ENCODE assay signal across 5 worm cellular contexts in the genomic region with DNA sequence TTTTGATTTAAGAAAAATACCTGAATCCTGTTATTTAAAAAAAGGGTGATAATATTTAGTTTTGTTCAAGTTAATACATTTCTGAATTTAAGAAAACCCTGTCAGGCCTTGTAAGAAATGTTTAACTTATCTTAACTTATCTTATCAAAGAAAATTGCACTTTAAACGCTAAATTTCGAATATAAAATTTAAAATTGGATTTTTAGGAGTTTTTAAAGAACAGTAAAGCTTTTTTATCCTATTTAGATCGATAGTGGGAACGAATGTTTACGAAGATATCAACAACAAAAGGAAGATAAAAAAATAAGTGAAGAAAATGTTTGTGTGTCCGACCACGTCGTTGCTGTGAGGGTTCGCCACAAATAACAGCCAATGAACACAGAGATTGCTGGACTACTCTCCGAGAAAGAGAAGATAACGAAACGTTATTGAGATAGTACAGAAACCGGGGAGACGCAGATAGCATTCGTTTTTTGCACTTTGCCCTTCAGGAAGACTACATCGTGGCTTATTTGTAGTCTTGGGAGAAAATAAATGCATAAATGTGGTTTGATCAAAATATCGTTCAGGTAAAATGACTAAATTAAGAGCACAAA.
TF ChIP-seq lines count a peak whose summit lies in the region.

A gene (minus strand): TSS at position 51 of the 596 bp plus-strand sequence.

TF ChIP-seq in whole organism, L1 larva, 84 proteins besides CTCF, POLR2A, EP300 and RAD21 (continued from another document):
- no peak for TF ChIP-seq zag-1 (tag; optimal IDR thresholded peaks at IDR 0.05; lab: Kevin White, UChicago)
- peak; percentile 30 for TF ChIP-seq nhr-71 (tag; optimal IDR thresholded peaks at IDR 0.05; lab: Kevin White, UChicago)
- TF ChIP-seq lsy-2 (tag; optimal IDR thresholded peaks at IDR 0.05; lab: Kevin White, UChicago): peak in 1 of 2 experiments; percentile 26
- peak; percentile 58 for TF ChIP-seq snu-23 (GFP tag; optimal IDR thresholded peaks at IDR 0.05; lab: Kevin White, UChicago)
- TF ChIP-seq sox-4 (tag; optimal IDR thresholded peaks at IDR 0.05; lab: Kevin White, UChicago): no peak
- no peak for TF ChIP-seq Y116A8C.19 (tag; optimal IDR thresholded peaks at IDR 0.05; lab: Kevin White, UChicago; ENCODE audit: borderline replicate concordance)
- peak in 1 of 2 experiments; percentile 54 for TF ChIP-seq lin-35 (GFP tag; optimal IDR thresholded peaks at IDR 0.05; lab: Kevin White, UChicago)
- peak in 2 of 6 experiments; percentile 23 to 35 for TF ChIP-seq elt-3 (tag; optimal IDR thresholded peaks at IDR 0.05; lab: Kevin White, UChicago)
- TF ChIP-seq lir-3 (tag; optimal IDR thresholded peaks at IDR 0.05; lab: Kevin White, UChicago; ENCODE audit: poor library complexity): no peak
- no peak for TF ChIP-seq nhr-77 (tag; optimal IDR thresholded peaks at IDR 0.05; lab: Kevin White, UChicago)
- TF ChIP-seq ama-1 (optimal IDR thresholded peaks at IDR 0.05; lab: Kevin White, UChicago): no peak
- TF ChIP-seq F16B12.6 (tag; optimal IDR thresholded peaks at IDR 0.05; lab: Kevin White, UChicago): peak; percentile 4
- peak; percentile 65 for TF ChIP-seq elt-2 (tag; optimal IDR thresholded peaks at IDR 0.05; lab: Kevin White, UChicago)
- no peak for TF ChIP-seq fkh-10 (GFP tag; optimal IDR thresholded peaks at IDR 0.05; lab: Kevin White, UChicago)
- peak; percentile 5 for TF ChIP-seq mep-1 (tag; optimal IDR thresholded peaks at IDR 0.05; lab: Kevin White, UChicago)
- TF ChIP-seq skn-1 (tag; optimal IDR thresholded peaks at IDR 0.05; lab: Kevin White, UChicago): no peak
- TF ChIP-seq nhr-90 (tag; optimal IDR thresholded peaks at IDR 0.05; lab: Kevin White, UChicago; ENCODE audit: poor library complexity): no peak
TF ChIP-seq in whole organism, L1 larva: peak in this region for 13.

TF ChIP-seq in whole organism, L2 larva, 48 proteins besides CTCF, POLR2A, EP300 and RAD21 (continued from another document and continues in another):
- peak; percentile 51 for TF ChIP-seq fos-1 (tag; optimal IDR thresholded peaks at IDR 0.05; lab: Kevin White, UChicago)
- TF ChIP-seq lsy-2 (tag; optimal IDR thresholded peaks at IDR 0.05; lab: Kevin White, UChicago): peak in 1 of 2 experiments; percentile 63
- TF ChIP-seq ceh-16 (tag; optimal IDR thresholded peaks at IDR 0.05; lab: Kevin White, UChicago): no peak
- TF ChIP-seq nhr-23 (tag; optimal IDR thresholded peaks at IDR 0.05; lab: Kevin White, UChicago): no peak
- TF ChIP-seq nhr-237 (tag; optimal IDR thresholded peaks at IDR 0.05; lab: Kevin White, UChicago): no peak
- no peak for TF ChIP-seq Y55F3AM.14 (GFP tag; optimal IDR thresholded peaks at IDR 0.05; lab: Kevin White, UChicago)
- TF ChIP-seq mab-5 (tag; optimal IDR thresholded peaks at IDR 0.05; lab: Kevin White, UChicago): no peak
- TF ChIP-seq nhr-25 (tag; optimal IDR thresholded peaks at IDR 0.05; lab: Kevin White, UChicago): no peak
- no peak for TF ChIP-seq elt-1 (tag; optimal IDR thresholded peaks at IDR 0.05; lab: Kevin White, UChicago)
- peak; percentile 43 for TF ChIP-seq gmeb-1 (tag; optimal IDR thresholded peaks at IDR 0.05; lab: Kevin White, UChicago)
- no peak for TF ChIP-seq nhr-10 (tag; optimal IDR thresholded peaks at IDR 0.05; lab: Kevin White, UChicago)
- TF ChIP-seq nhr-77 (tag; optimal IDR thresholded peaks at IDR 0.05; lab: Kevin White, UChicago): no peak
- TF ChIP-seq nhr-21 (tag; optimal IDR thresholded peaks at IDR 0.05; lab: Kevin White, UChicago): peak; percentile 58
- TF ChIP-seq mdl-1 (tag; optimal IDR thresholded peaks at IDR 0.05; lab: Kevin White, UChicago): no peak
- TF ChIP-seq nhr-11 (tag; optimal IDR thresholded peaks at IDR 0.05; lab: Kevin White, UChicago): no peak
- TF ChIP-seq lin-13 (GFP tag; optimal IDR thresholded peaks at IDR 0.05; lab: Kevin White, UChicago): no peak
- no peak for TF ChIP-seq ama-1 (optimal IDR thresholded peaks at IDR 0.05; lab: Kevin White, UChicago)
- TF ChIP-seq nhr-6 (tag; optimal IDR thresholded peaks at IDR 0.05; lab: Kevin White, UChicago): no peak
- no peak for TF ChIP-seq lin-11 (tag; optimal IDR thresholded peaks at IDR 0.05; lab: Kevin White, UChicago)
- TF ChIP-seq ztf-11 (tag; optimal IDR thresholded peaks at IDR 0.05; lab: Kevin White, UChicago): no peak
- peak; percentile 56 for TF ChIP-seq nhr-129 (tag; optimal IDR thresholded peaks at IDR 0.05; lab: Kevin White, UChicago)
- TF ChIP-seq sma-3 (GFP tag; optimal IDR thresholded peaks at IDR 0.05; lab: Kevin White, UChicago): peak; percentile 14
- no peak for TF ChIP-seq alr-1 (tag; optimal IDR thresholded peaks at IDR 0.05; lab: Kevin White, UChicago)
- TF ChIP-seq elt-3 (tag; optimal IDR thresholded peaks at IDR 0.05; lab: Kevin White, UChicago): no peak
- no peak for TF ChIP-seq egl-27 (tag; optimal IDR thresholded peaks at IDR 0.05; lab: Kevin White, UChicago)
- peak; percentile 53 for TF ChIP-seq F13H6.1 (tag; optimal IDR thresholded peaks at IDR 0.05; lab: Kevin White, UChicago)
- no peak for TF ChIP-seq dmd-4 (tag; optimal IDR thresholded peaks at IDR 0.05; lab: Kevin White, UChicago)
- TF ChIP-seq ztf-4 (tag; optimal IDR thresholded peaks at IDR 0.05; lab: Kevin White, UChicago): no peak
- no peak for TF ChIP-seq peb-1 (tag; optimal IDR thresholded peaks at IDR 0.05; lab: Kevin White, UChicago)

TF ChIP-seq in whole organism, L3 larva, 47 proteins besides CTCF, POLR2A, EP300 and RAD21 (continued from another document and continues in another):
- TF ChIP-seq unc-39 (tag; optimal IDR thresholded peaks at IDR 0.05; lab: Kevin White, UChicago) (no peak), fkh-2 (tag; optimal IDR thresholded peaks at IDR 0.05; lab: Kevin White, UChicago) (no peak), ceh-28 (tag; optimal IDR thresholded peaks at IDR 0.05; lab: Kevin White, UChicago) (peak; percentile 26), egl-5 (tag; optimal IDR thresholded peaks at IDR 0.05; lab: Kevin White, UChicago) (no peak), mml-1 (tag; optimal IDR thresholded peaks at IDR 0.05; lab: Kevin White, UChicago) (no peak), fkh-10 (GFP tag; optimal IDR thresholded peaks at IDR 0.05; lab: Kevin White, UChicago) (no peak), daf-12 (tag; optimal IDR thresholded peaks at IDR 0.05; lab: Kevin White, UChicago) (no peak), nhr-11 (tag; optimal IDR thresholded peaks at IDR 0.05; lab: Kevin White, UChicago) (no peak), nhr-77 (tag; optimal IDR thresholded peaks at IDR 0.05; lab: Kevin White, UChicago) (no peak), nhr-237 (tag; optimal IDR thresholded peaks at IDR 0.05; lab: Kevin White, UChicago) (no peak), nhr-76 (tag; optimal IDR thresholded peaks at IDR 0.05; lab: Kevin White, UChicago) (no peak), nfya-1 (tag; optimal IDR thresholded peaks at IDR 0.05; lab: Kevin White, UChicago; ENCODE audit: insufficient read depth) (peak; percentile 93), zag-1 (tag; optimal IDR thresholded peaks at IDR 0.05; lab: Kevin White, UChicago) (no peak), R02D3.7 (tag; optimal IDR thresholded peaks at IDR 0.05; lab: Kevin White, UChicago) (no peak), ceh-16 (tag; optimal IDR thresholded peaks at IDR 0.05; lab: Kevin White, UChicago) (no peak), ztf-4 (tag; optimal IDR thresholded peaks at IDR 0.05; lab: Kevin White, UChicago) (no peak), ztf-11 (tag; optimal IDR thresholded peaks at IDR 0.05; lab: Kevin White, UChicago) (no peak), skn-1 (tag; optimal IDR thresholded peaks at IDR 0.05; lab: Kevin White, UChicago) (peak; percentile 21), lin-15B (tag; optimal IDR thresholded peaks at IDR 0.05; lab: Kevin White, UChicago) (no peak), mdl-1 (tag; optimal IDR thresholded peaks at IDR 0.05; lab: Kevin White, UChicago) (no peak), egl-27 (tag; optimal IDR thresholded peaks at IDR 0.05; lab: Kevin White, UChicago) (no peak), hmg-11 (tag; optimal IDR thresholded peaks at IDR 0.05; lab: Kevin White, UChicago) (no peak), elt-3 (tag; optimal IDR thresholded peaks at IDR 0.05; lab: Kevin White, UChicago) (no peak), nhr-28 (tag; optimal IDR thresholded peaks at IDR 0.05; lab: Kevin White, UChicago) (no peak), ceh-9 (tag; optimal IDR thresholded peaks at IDR 0.05; lab: Kevin White, UChicago) (no peak), tbx-2 (tag; optimal IDR thresholded peaks at IDR 0.05; lab: Kevin White, UChicago) (no peak), pqm-1 (tag; optimal IDR thresholded peaks at IDR 0.05; lab: Kevin White, UChicago) (peak; percentile 70), unc-62 (GFP tag; optimal IDR thresholded peaks at IDR 0.05; lab: Kevin White, UChicago) (no peak), elt-2 (tag; optimal IDR thresholded peaks at IDR 0.05; lab: Kevin White, UChicago) (peak; percentile 83), pha-4 (tag; optimal IDR thresholded peaks at IDR 0.05; lab: Kevin White, UChicago) (peak; percentile 55)

TF ChIP-seq in whole organism, L4 larva, 104 proteins besides CTCF, POLR2A, EP300 and RAD21 (continued from another document and continues in another):
- no peak for TF ChIP-seq madf-5 (GFP tag; IDR thresholded peaks at IDR 0.05; lab: Robert Waterston, UW)
- TF ChIP-seq nhr-25 (tag; optimal IDR thresholded peaks at IDR 0.05; lab: Kevin White, UChicago; ENCODE audit: borderline replicate concordance, insufficient read depth): no peak
- no peak for TF ChIP-seq ctbp-1 (GFP tag; IDR thresholded peaks at IDR 0.05; lab: Robert Waterston, UW)
- TF ChIP-seq vab-7 (GFP tag; IDR thresholded peaks at IDR 0.05; lab: Robert Waterston, UW): no peak
- TF ChIP-seq nhr-48 (tag; optimal IDR thresholded peaks at IDR 0.05; lab: Kevin White, UChicago): peak; percentile 0
- no peak for TF ChIP-seq F26F4.8 (GFP tag; conservative IDR thresholded peaks at IDR 0.05; lab: Robert Waterston, UW)
- TF ChIP-seq nhr-10 (tag; optimal IDR thresholded peaks at IDR 0.05; lab: Kevin White, UChicago): peak; percentile 2
- no peak for TF ChIP-seq nhr-41 (GFP tag; IDR thresholded peaks at IDR 0.05; lab: Robert Waterston, UW)
- TF ChIP-seq mdt-29 (GFP tag; IDR thresholded peaks at IDR 0.05; lab: Robert Waterston, UW): no peak
- no peak for TF ChIP-seq ztf-11 (tag; optimal IDR thresholded peaks at IDR 0.05; lab: Kevin White, UChicago)
- TF ChIP-seq gei-8 (GFP tag; optimal IDR thresholded peaks at IDR 0.05; lab: Kevin White, UChicago): no peak
- TF ChIP-seq Y105C5A.15 (GFP tag; IDR thresholded peaks at IDR 0.05; lab: Robert Waterston, UW): no peak
- TF ChIP-seq daf-12 (tag; optimal IDR thresholded peaks at IDR 0.05; lab: Kevin White, UChicago): no peak
- TF ChIP-seq Y5F2A.4 (GFP tag; optimal IDR thresholded peaks at IDR 0.05; lab: Kevin White, UChicago): no peak
- TF ChIP-seq T26A8.4 (GFP tag; IDR thresholded peaks at IDR 0.05; lab: Robert Waterston, UW): no peak
- no peak for TF ChIP-seq egl-27 (tag; optimal IDR thresholded peaks at IDR 0.05; lab: Kevin White, UChicago)
- no peak for TF ChIP-seq cey-2 (tag; optimal IDR thresholded peaks at IDR 0.05; lab: Kevin White, UChicago; ENCODE audit: borderline replicate concordance, insufficient read depth)
- no peak for TF ChIP-seq snpc-4 (tag; optimal IDR thresholded peaks at IDR 0.05; lab: Kevin White, UChicago)
- TF ChIP-seq lin-38 (GFP tag; IDR thresholded peaks at IDR 0.05; lab: Robert Waterston, UW): peak; percentile 48
- no peak for TF ChIP-seq dmd-9 (GFP tag; IDR thresholded peaks at IDR 0.05; lab: Robert Waterston, UW)
- no peak for TF ChIP-seq set-16 (GFP tag; IDR thresholded peaks at IDR 0.05; lab: Robert Waterston, UW)
- TF ChIP-seq unc-62 (GFP tag; optimal IDR thresholded peaks at IDR 0.05 in 1 of 2; lab: Kevin White, UChicago): peak in 1 of 2 experiments; percentile 89
- TF ChIP-seq unc-62 (tag; optimal IDR thresholded peaks at IDR 0.05; lab: Kevin White, UChicago): no peak
- TF ChIP-seq attf-4 (tag; optimal IDR thresholded peaks at IDR 0.05; lab: Kevin White, UChicago): no peak
- TF ChIP-seq ceh-62 (tag; optimal IDR thresholded peaks at IDR 0.05; lab: Kevin White, UChicago): no peak
- peak in 1 of 2 experiments; percentile 40 for TF ChIP-seq lsy-2 (tag; optimal IDR thresholded peaks at IDR 0.05; lab: Kevin White, UChicago)
- TF ChIP-seq D1046.2 (GFP tag; IDR thresholded peaks at IDR 0.05; lab: Robert Waterston, UW): no peak
- TF ChIP-seq hif-1 (tag; optimal IDR thresholded peaks at IDR 0.05; lab: Kevin White, UChicago): no peak
- no peak for TF ChIP-seq ceh-82 (tag; optimal IDR thresholded peaks at IDR 0.05; lab: Kevin White, UChicago)
- peak; percentile 96 for TF ChIP-seq nhr-28 (tag; optimal IDR thresholded peaks at IDR 0.05; lab: Kevin White, UChicago)
- peak; percentile 80 for TF ChIP-seq dve-1 (tag; optimal IDR thresholded peaks at IDR 0.05; lab: Kevin White, UChicago; ENCODE audit: insufficient read depth)

TF ChIP-seq in whole organism, young adult, 124 proteins besides CTCF, POLR2A, EP300 and RAD21 (continued from another document):
- TF ChIP-seq F39B2.1 (GFP tag; IDR thresholded peaks at IDR 0.05; lab: Robert Waterston, UW) (no peak), ztf-22 (GFP tag; optimal IDR thresholded peaks at IDR 0.05; lab: Kevin White, UChicago) (no peak), egl-18 (GFP tag; IDR thresholded peaks at IDR 0.05; lab: Robert Waterston, UW) (no peak), dpl-1 (GFP tag; optimal IDR thresholded peaks at IDR 0.05; lab: Kevin White, UChicago) (no peak), egl-44 (GFP tag; IDR thresholded peaks at IDR 0.05; lab: Robert Waterston, UW) (no peak), madf-3 (GFP tag; IDR thresholded peaks at IDR 0.05; lab: Robert Waterston, UW) (no peak), nhr-80 (tag; optimal IDR thresholded peaks at IDR 0.05; lab: Kevin White, UChicago) (peak; percentile 64), attf-6 (GFP tag; IDR thresholded peaks at IDR 0.05; lab: Robert Waterston, UW) (no peak), hlh-26 (GFP tag; conservative IDR thresholded peaks at IDR 0.05; lab: Robert Waterston, UW) (no peak), unc-62 (GFP tag; optimal IDR thresholded peaks at IDR 0.05; lab: Kevin White, UChicago) (no peak), C06A6.2 (GFP tag; conservative IDR thresholded peaks at IDR 0.05; lab: Robert Waterston, UW) (no peak), unc-130 (GFP tag; optimal IDR thresholded peaks at IDR 0.05; lab: Kevin White, UChicago) (no peak), dox-1 (GFP tag; IDR thresholded peaks at IDR 0.05; lab: Robert Waterston, UW) (no peak), rpc-1 (optimal IDR thresholded peaks at IDR 0.05; lab: Kevin White, UChicago) (no peak), rpc-1 (tag; optimal IDR thresholded peaks at IDR 0.05; lab: Kevin White, UChicago) (no peak), ekl-4 (GFP tag; IDR thresholded peaks at IDR 0.05; lab: Robert Waterston, UW) (0 out of 2 replicates have a peak, but pooled peaks have one; percentile 27), sptf-2 (GFP tag; optimal IDR thresholded peaks at IDR 0.05; lab: Kevin White, UChicago) (no peak), nfya-2 (GFP tag; IDR thresholded peaks at IDR 0.05; lab: Robert Waterston, UW) (no peak), aptf-2 (GFP tag; conservative IDR thresholded peaks at IDR 0.05; lab: Robert Waterston, UW) (0 out of 2 replicates have a peak, but pooled peaks have one; percentile 63), ccch-3 (GFP tag; optimal IDR thresholded peaks at IDR 0.05; lab: Kevin White, UChicago) (no peak), K11D2.4 (GFP tag; IDR thresholded peaks at IDR 0.05; lab: Robert Waterston, UW) (no peak), attf-5 (GFP tag; optimal IDR thresholded peaks at IDR 0.05; lab: Kevin White, UChicago) (peak; percentile 23), ama-1 (optimal IDR thresholded peaks at IDR 0.05; lab: Kevin White, UChicago) (no peak), ama-1 (GFP tag; optimal IDR thresholded peaks at IDR 0.05; lab: Kevin White, UChicago) (no peak), lin-40 (tag; optimal IDR thresholded peaks at IDR 0.05; lab: Kevin White, UChicago) (peak; percentile 34), Y95B8A.8 (GFP tag; IDR thresholded peaks at IDR 0.05; lab: Robert Waterston, UW) (no peak), snpc-1.1 (tag; optimal IDR thresholded peaks at IDR 0.05; lab: Kevin White, UChicago; ENCODE audit: insufficient read depth) (no peak), Y53F4B.3 (GFP tag; IDR thresholded peaks at IDR 0.05; lab: Robert Waterston, UW) (no peak)
